Fruit fly (Drosophila melanogaster) whole organism, embryonic: ENCODE data around the gene IRSp53.

Experiments used
- Antp ChIP-seq: fragments of 200-800 bp; sonication (Bioruptor generic); optimal IDR thresholded peaks from 3 replicates; lab custom pipeline; 2016; ENCODE audit warnings: missing biosample characterization, missing genetic modification characterization
- Awh ChIP-seq: fragments of 200-800 bp; sonication (Bioruptor generic); IDR thresholded peaks from 2 replicates; pipeline ENCODE4, ENCODE4 v1.3.6; 2022; ENCODE audit warnings: missing biosample characterization, missing genetic modification characterization
- CG10543 ChIP-seq: fragments of 200-800 bp; sonication (Bioruptor generic); optimal IDR thresholded peaks from 3 replicates; lab custom pipeline; 2017; ENCODE audit warnings: missing biosample characterization, mild to moderate bottlenecking, missing genetic modification characterization, moderate library complexity
- CG12744 ChIP-seq: fragments of 200-800 bp; sonication (Bioruptor generic); optimal IDR thresholded peaks from 2 replicates; lab custom pipeline; 2016; ENCODE audit warnings: missing biosample characterization, missing genetic modification characterization
- CG12769 ChIP-seq: fragments of 200-800 bp; sonication (Bioruptor generic); optimal IDR thresholded peaks from 2 replicates; lab custom pipeline; 2019; ENCODE audit warnings: missing biosample characterization, mild to moderate bottlenecking, missing genetic modification characterization, moderate library complexity
- CG13296 ChIP-seq: fragments of 200-800 bp; sonication (Bioruptor generic); optimal IDR thresholded peaks from 3 replicates; lab custom pipeline; 2018; ENCODE audit warnings: missing biosample characterization, mild to moderate bottlenecking, missing genetic modification characterization
- CG13775 ChIP-seq: fragments of 200-800 bp; sonication (Bioruptor generic); optimal IDR thresholded peaks from 3 replicates; lab custom pipeline; 2017; ENCODE audit warnings: missing biosample characterization, mild to moderate bottlenecking, missing genetic modification characterization
- CG18262 ChIP-seq: fragments of 200-800 bp; optimal IDR thresholded peaks from 3 replicates; lab custom pipeline; 2019; ENCODE audit warnings: missing biosample characterization, mild to moderate bottlenecking, missing genetic modification characterization, moderate library complexity
- CG18476 ChIP-seq: fragments of 200-800 bp; sonication (Bioruptor generic); optimal IDR thresholded peaks from 2 replicates; lab custom pipeline; 2016; ENCODE audit warnings: missing biosample characterization, mild to moderate bottlenecking, missing genetic modification characterization
- CG2202 ChIP-seq: fragments of 200-800 bp; sonication (Bioruptor generic); optimal IDR thresholded peaks from 2 replicates; lab custom pipeline; 2018; ENCODE audit warnings: missing biosample characterization, mild to moderate bottlenecking, missing genetic modification characterization
- CG31224 ChIP-seq: fragments of 200-800 bp; sonication (Bioruptor generic); IDR thresholded peaks from 2 replicates; pipeline ENCODE4 v1.3.6; 2022; ENCODE audit warnings: missing biosample characterization, missing genetic modification characterization
- CG3281 ChIP-seq: fragments of 200-800 bp; sonication (Bioruptor generic); optimal IDR thresholded peaks from 3 replicates; lab custom pipeline; 2017; ENCODE audit warnings: missing biosample characterization, mild to moderate bottlenecking, missing genetic modification characterization
- CG34376 ChIP-seq: fragments of 200-800 bp; sonication (Bioruptor generic); optimal IDR thresholded peaks from 2 replicates; lab custom pipeline; 2018; ENCODE audit warnings: missing biosample characterization, mild to moderate bottlenecking, missing genetic modification characterization
- CG7271 ChIP-seq: fragments of 200-800 bp; sonication (Bioruptor generic); optimal IDR thresholded peaks from 2 replicates; lab custom pipeline; 2018; ENCODE audit warnings: missing biosample characterization, mild to moderate bottlenecking, missing genetic modification characterization, moderate library complexity
- CG8290 ChIP-seq, 3 experiments: fragments of 200-800 bp; sonication (Bioruptor generic); optimal IDR thresholded peaks; 2 replicates each; lab custom pipeline; 2016 to 2019; ENCODE audit warnings: missing biosample characterization in 3 of 3, missing genetic modification characterization in 3 of 3, mild to moderate bottlenecking in 2 of 3, moderate library complexity in 1 of 3
- D19B ChIP-seq: fragments of 200-800 bp; sonication (Bioruptor generic); optimal IDR thresholded peaks from 2 replicates; lab custom pipeline; 2017; ENCODE audit warnings: missing biosample characterization, mild to moderate bottlenecking, missing genetic modification characterization
- Dip3 ChIP-seq: fragments of 200-800 bp; sonication (Bioruptor generic); optimal IDR thresholded peaks from 3 replicates; lab custom pipeline; 2016; ENCODE audit warnings: missing biosample characterization, missing genetic modification characterization
- Dref ChIP-seq: fragments of 200-800 bp; sonication (Bioruptor generic); IDR thresholded peaks from 2 replicates; pipeline ENCODE4 v1.3.6; 2022; ENCODE audit warnings: missing biosample characterization, missing genetic modification characterization
- Drgx ChIP-seq: fragments of 200-800 bp; sonication (Bioruptor generic); IDR thresholded peaks from 2 replicates; pipeline ENCODE4 v1.3.6; 2022; ENCODE audit warnings: missing biosample characterization, missing genetic modification characterization
- E2f1 ChIP-seq: fragments of 200-800 bp; sonication (Bioruptor generic); IDR thresholded peaks from 2 replicates; pipeline ENCODE4 v1.3.6; 2022; ENCODE audit warnings: missing biosample characterization, missing genetic modification characterization
- Eip74EF ChIP-seq, 2 experiments: fragments of 200-800 bp in 1 of 2; fragments of >200 bp in 1 of 2; sonication (Bioruptor generic) in 1 of 2; optimal IDR thresholded peaks; 2 replicates each; lab custom pipeline; 2017 to 2019; ENCODE audit warnings: missing biosample characterization in 2 of 2, missing genetic modification characterization in 2 of 2, mild to moderate bottlenecking in 1 of 2, moderate library complexity in 1 of 2
- Ets97D ChIP-seq: fragments of 200-800 bp; sonication (Bioruptor generic); optimal IDR thresholded peaks from 3 replicates; lab custom pipeline; 2016; ENCODE audit warnings: missing biosample characterization, missing genetic modification characterization
- Fer3 ChIP-seq: fragments of 200-800 bp; sonication (Bioruptor generic); optimal IDR thresholded peaks from 2 replicates; lab custom pipeline; 2018; ENCODE audit warnings: missing biosample characterization, mild to moderate bottlenecking, missing genetic modification characterization, moderate library complexity
- HLH54F ChIP-seq: fragments of 200-800 bp; sonication (Bioruptor generic); optimal IDR thresholded peaks from 3 replicates; lab custom pipeline; 2016; ENCODE audit warnings: missing biosample characterization, missing genetic modification characterization
- Hr3 ChIP-seq: fragments of 200-800 bp; sonication (Bioruptor generic); optimal IDR thresholded peaks from 3 replicates; lab custom pipeline; 2016; ENCODE audit warnings: missing biosample characterization, missing genetic modification characterization
- Kr ChIP-seq: fragments of 200-800 bp; sonication (Bioruptor generic); optimal IDR thresholded peaks from 2 replicates; lab custom pipeline; 2017; ENCODE audit warnings: missing biosample characterization, mild to moderate bottlenecking, missing genetic modification characterization
- Optix ChIP-seq: fragments of 200-800 bp; sonication (Bioruptor generic); IDR thresholded peaks from 3 replicates; pipeline ENCODE4 v1.3.6; 2022; ENCODE audit warnings: missing biosample characterization, missing genetic modification characterization
- Scr ChIP-seq: fragments of 200-800 bp; sonication (Bioruptor generic); IDR thresholded peaks from 2 replicates; pipeline ENCODE4 v1.3.6; 2022; ENCODE audit warnings: missing biosample characterization, missing genetic modification characterization; ENCODE audit not compliant: partially characterized antibody
- Stat92E ChIP-seq, 3 experiments: fragments of >200 bp in 2 of 3; fragments of 200-800 bp in 1 of 3; sonication (Bioruptor generic) in 1 of 3; optimal IDR thresholded peaks; 2 replicates each; lab custom pipeline; 2017 to 2019; ENCODE audit warnings: missing biosample characterization in 3 of 3, missing genetic modification characterization in 3 of 3, mild to moderate bottlenecking in 1 of 3, moderate library complexity in 1 of 3
- Xbp1 ChIP-seq: fragments of 200-800 bp; sonication (Bioruptor generic); optimal IDR thresholded peaks from 3 replicates; lab custom pipeline; 2016; ENCODE audit warnings: missing biosample characterization, mild to moderate bottlenecking, missing genetic modification characterization
- ab ChIP-seq: fragments of 200-800 bp; sonication (Bioruptor generic); optimal IDR thresholded peaks from 2 replicates; lab custom pipeline; 2016; ENCODE audit warnings: missing biosample characterization, missing genetic modification characterization
- aop ChIP-seq: fragments of 200-800 bp; sonication (Bioruptor generic); IDR thresholded peaks from 2 replicates; pipeline ENCODE4 v1.3.6; 2022; ENCODE audit warnings: missing biosample characterization, missing genetic modification characterization
- ap ChIP-seq: fragments of 200-800 bp; sonication (Bioruptor generic); IDR thresholded peaks from 2 replicates; pipeline ENCODE4 v1.3.6; 2022; ENCODE audit warnings: missing biosample characterization, missing genetic modification characterization
- cad ChIP-seq: fragments of >200 bp; optimal IDR thresholded peaks from 2 replicates; lab custom pipeline; 2017; ENCODE audit warnings: missing biosample characterization, missing genetic modification characterization
- chinmo ChIP-seq: fragments of 200-800 bp; sonication (Bioruptor generic); IDR thresholded peaks from 4 replicates; pipeline ENCODE4 v1.3.6; 2022; ENCODE audit warnings: missing biosample characterization, missing genetic modification characterization; ENCODE audit not compliant: partially characterized antibody
- dm ChIP-seq: fragments of 200-800 bp; sonication (Bioruptor generic); optimal IDR thresholded peaks from 3 replicates; lab custom pipeline; 2016; ENCODE audit warnings: missing biosample characterization, missing genetic modification characterization
- emc ChIP-seq: fragments of 200-800 bp; sonication (Bioruptor generic); optimal IDR thresholded peaks from 2 replicates; lab custom pipeline; 2016; ENCODE audit warnings: missing biosample characterization, missing genetic modification characterization
- grau ChIP-seq: fragments of 200-800 bp; optimal IDR thresholded peaks from 3 replicates; lab custom pipeline; 2019; ENCODE audit warnings: missing biosample characterization, mild to moderate bottlenecking, missing genetic modification characterization, moderate library complexity
- gt ChIP-seq: fragments of 200-800 bp; sonication (Bioruptor generic); IDR thresholded peaks from 2 replicates; pipeline ENCODE4 v1.3.6; 2022; ENCODE audit warnings: missing biosample characterization, missing genetic modification characterization
- hth ChIP-seq: fragments of >200 bp; optimal IDR thresholded peaks from 2 replicates; lab custom pipeline; 2017; ENCODE audit warnings: inconsistent platforms
- ind ChIP-seq: fragments of 200-800 bp; sonication (Bioruptor generic); optimal IDR thresholded peaks from 3 replicates; lab custom pipeline; 2016; ENCODE audit warnings: missing biosample characterization, missing genetic modification characterization
- jumu ChIP-seq: fragments of 200-800 bp; sonication (Bioruptor generic); optimal IDR thresholded peaks from 3 replicates; lab custom pipeline; 2016; ENCODE audit warnings: missing biosample characterization, missing genetic modification characterization
- klu ChIP-seq: fragments of 200-800 bp; sonication (Bioruptor generic); IDR thresholded peaks from 2 replicates; pipeline ENCODE4 v1.3.6; 2022; ENCODE audit warnings: missing biosample characterization, missing genetic modification characterization
- nau ChIP-seq: fragments of 200-800 bp; sonication (Bioruptor generic); optimal IDR thresholded peaks from 3 replicates; lab custom pipeline; 2017; ENCODE audit warnings: missing biosample characterization, mild to moderate bottlenecking, missing genetic modification characterization, missing genetic modification reagents
- p53 ChIP-seq: fragments of 200-800 bp; sonication (Bioruptor generic); optimal IDR thresholded peaks from 2 replicates; lab custom pipeline; 2016; ENCODE audit warnings: missing biosample characterization, missing genetic modification characterization
- sens-2 ChIP-seq: fragments of 200-800 bp; sonication (Bioruptor generic); IDR thresholded peaks from 2 replicates; pipeline ENCODE4 v1.3.6; 2022; ENCODE audit warnings: missing biosample characterization, missing genetic modification characterization
- slbo ChIP-seq: fragments of 200-800 bp; sonication (Bioruptor generic); IDR thresholded peaks from 2 replicates; pipeline ENCODE4 v1.3.6; 2022; ENCODE audit warnings: missing biosample characterization, missing genetic modification characterization
- sob ChIP-seq: fragments of 200-800 bp; sonication (Bioruptor generic); IDR thresholded peaks from 2 replicates; pipeline ENCODE4 v1.3.6; 2022; ENCODE audit warnings: missing biosample characterization, missing genetic modification characterization
- tx ChIP-seq: fragments of 200-800 bp; sonication (Bioruptor generic); optimal IDR thresholded peaks from 2 replicates; lab custom pipeline; 2016; ENCODE audit warnings: missing biosample characterization, missing genetic modification characterization

Gene IRSp53

dm6 chr3L:11089805-11090440 is 45.9 kb upstream of the IRSp53 start (continued):
- TF ChIP-seq CG7271 (peak; percentile 67), Hr3 (peak; percentile 91), Scr (GFP tag; lab: Robert Waterston, UW) (no peak), Dref (GFP tag; lab: Robert Waterston, UW) (no peak), E2f1 (GFP tag; lab: Robert Waterston, UW) (peak; percentile 84), CG18262 (tag; lab: Kevin White, UChicago) (peak; percentile 98), klu (peak; percentile 73; the same call in 1 of the 2 replicates), Antp (GFP tag; lab: Kevin White, UChicago) (peak; percentile 58), CG13775 (GFP tag; lab: Kevin White, UChicago) (peak; percentile 92), CG18476 (peak; percentile 91), CG10543 (peak; percentile 65), Kr (GFP tag; lab: Kevin White, UChicago) (peak; percentile 88), jumu (peak; percentile 68), CG12744 (GFP tag; lab: Kevin White, UChicago) (peak; percentile 64), Drgx (peak; percentile 79), Fer3 (tag; lab: Kevin White, UChicago) (peak; percentile 52), nau (GFP tag; lab: Kevin White, UChicago) (peak; percentile 93), gt (GFP tag; lab: Robert Waterston, UW) (peak; percentile 21; the same call in 1 of the 2 replicates), ab (GFP tag; lab: Kevin White, UChicago) (peak; percentile 51), HLH54F (GFP tag; lab: Kevin White, UChicago) (peak; percentile 57), tx (GFP tag; lab: Kevin White, UChicago) (peak; percentile 80), grau (peak; percentile 92), chinmo (GFP tag; lab: Robert Waterston, UW) (peak; percentile 65; the same call in 1 of the 4 replicates), Eip74EF (GFP tag; optimal IDR thresholded peaks at IDR 0.05; lab: Kevin White, UChicago) (peak in 1 of 2 experiments; percentile 96), cad (GFP tag; lab: Kevin White, UChicago) (no peak), slbo (GFP tag; lab: Robert Waterston, UW) (peak; percentile 44; the same call in 1 of the 2 replicates), CG34376 (GFP tag; lab: Kevin White, UChicago) (peak; percentile 70), D19B (GFP tag; lab: Kevin White, UChicago) (peak; percentile 62), ap (peak; percentile 36), Xbp1 (GFP tag; lab: Kevin White, UChicago) (peak; percentile 92), sens-2 (GFP tag; lab: Robert Waterston, UW) (peak; percentile 63), Optix (peak; percentile 75), ind (GFP tag; lab: Kevin White, UChicago) (peak; percentile 87), hth (lab: Kevin White, UChicago) (no peak), CG12769 (peak; percentile 3), sob (GFP tag; lab: Robert Waterston, UW) (peak; percentile 69; the same call in 1 of the 2 replicates), dm (GFP tag; lab: Kevin White, UChicago) (peak; percentile 75), Stat92E (GFP tag; optimal IDR thresholded peaks at IDR 0.05; lab: Kevin White, UChicago) (peak in 1 of 3 experiments; percentile 87), Ets97D (peak; percentile 67), emc (peak; percentile 46), aop (GFP tag; lab: Robert Waterston, UW) (peak; percentile 22; the same call in 1 of the 2 replicates), Awh (GFP tag; lab: Robert Waterston, UW) (peak; percentile 90), CG2202 (tag; lab: Kevin White, UChicago) (peak; percentile 86), p53 (GFP tag; lab: Kevin White, UChicago) (peak; percentile 39), CG3281 (peak; percentile 79), CG31224 (0 out of 2 replicates have a peak, but pooled peaks have one; percentile 32), CG8290 (GFP tag; optimal IDR thresholded peaks at IDR 0.05; lab: Kevin White, UChicago) (peak; percentile 45), CG8290 (tag; optimal IDR thresholded peaks at IDR 0.05; lab: Kevin White, UChicago) (peak; percentile 52 to 73), Dip3 (GFP tag; lab: Kevin White, UChicago) (peak; percentile 35), CG13296 (GFP tag; lab: Kevin White, UChicago) (peak; percentile 90)
